Fruit fly (Drosophila melanogaster) whole organism, embryonic: ENCODE measurements around the gene CG13297.

Experiments used
- Adf1 ChIP-seq: fragments of 200-800 bp; sonication (Bioruptor generic); IDR thresholded peaks from 2 replicates; pipeline ENCODE4 v1.3.6; 2022; ENCODE audit warnings: missing biosample characterization, missing genetic modification characterization
- CG10565 ChIP-seq: fragments of 200-800 bp; sonication (Bioruptor generic); optimal IDR thresholded peaks from 3 replicates; lab custom pipeline; 2016; ENCODE audit warnings: missing biosample characterization, mild to moderate bottlenecking, missing genetic modification characterization
- CG12071 ChIP-seq: fragments of 200-800 bp; sonication (Bioruptor generic); optimal IDR thresholded peaks from 3 replicates; lab custom pipeline; 2018; ENCODE audit warnings: missing biosample characterization, mild to moderate bottlenecking, missing genetic modification characterization
- CG14441 ChIP-seq: fragments of 200-800 bp; sonication (Bioruptor generic); IDR thresholded peaks from 2 replicates; pipeline ENCODE4 v1.3.6; 2022; ENCODE audit warnings: missing biosample characterization, missing genetic modification characterization
- CG15073 ChIP-seq: fragments of 200-800 bp; sonication (Bioruptor generic); optimal IDR thresholded peaks from 2 replicates; lab custom pipeline; 2016; ENCODE audit warnings: missing biosample characterization, missing genetic modification characterization
- CG1647 ChIP-seq: fragments of 200-800 bp; sonication (Bioruptor generic); optimal IDR thresholded peaks from 3 replicates; lab custom pipeline; 2016; ENCODE audit warnings: missing biosample characterization, missing genetic modification characterization
- CG17385 ChIP-seq: fragments of 200-800 bp; sonication (Bioruptor generic); optimal IDR thresholded peaks from 3 replicates; lab custom pipeline; 2018; ENCODE audit warnings: missing biosample characterization, mild to moderate bottlenecking, missing genetic modification characterization
- CG17568 ChIP-seq: fragments of 200-800 bp; sonication (Bioruptor generic); optimal IDR thresholded peaks from 2 replicates; lab custom pipeline; 2018; ENCODE audit warnings: missing biosample characterization, mild to moderate bottlenecking, missing genetic modification characterization, moderate library complexity
- CG17612 ChIP-seq: fragments of 200-800 bp; sonication (Bioruptor generic); IDR thresholded peaks from 2 replicates; pipeline ENCODE4 v1.3.6; 2022; ENCODE audit warnings: missing biosample characterization, missing genetic modification characterization
- CG18011 ChIP-seq: fragments of 200-800 bp; sonication (Bioruptor generic); optimal IDR thresholded peaks from 2 replicates; lab custom pipeline; 2017; ENCODE audit warnings: missing biosample characterization, missing genetic modification characterization, mild to moderate bottlenecking, moderate library complexity, missing genotype
- CG18764 ChIP-seq: fragments of 200-800 bp; sonication (Bioruptor generic); optimal IDR thresholded peaks from 3 replicates; lab custom pipeline; 2016; ENCODE audit warnings: missing biosample characterization, missing genetic modification characterization
- CG30403 ChIP-seq: fragments of 200-800 bp; sonication (Bioruptor generic); optimal IDR thresholded peaks from 3 replicates; lab custom pipeline; 2016; ENCODE audit warnings: missing biosample characterization, missing genetic modification characterization
- CG32772 ChIP-seq: fragments of 200-800 bp; sonication (Bioruptor generic); IDR thresholded peaks from 2 replicates; pipeline ENCODE4 v1.3.6; 2022; ENCODE audit warnings: missing biosample characterization, missing genetic modification characterization
- CG33213 ChIP-seq: fragments of 200-800 bp; sonication (Bioruptor generic); optimal IDR thresholded peaks from 3 replicates; lab custom pipeline; 2016; ENCODE audit warnings: missing biosample characterization, missing genetic modification characterization
- CG4617 ChIP-seq: fragments of 200-800 bp; sonication (Bioruptor generic); optimal IDR thresholded peaks from 3 replicates; lab custom pipeline; 2016; ENCODE audit warnings: missing biosample characterization, missing genetic modification characterization, borderline replicate concordance
- CG6689 ChIP-seq: fragments of 200-800 bp; sonication (Bioruptor generic); IDR thresholded peaks from 2 replicates; pipeline ENCODE4 v1.3.6; 2022; ENCODE audit warnings: missing biosample characterization, missing genetic modification characterization
- CG7556 ChIP-seq: fragments of 200-800 bp; sonication (Bioruptor generic); optimal IDR thresholded peaks from 2 replicates; lab custom pipeline; 2017; ENCODE audit warnings: missing biosample characterization, mild to moderate bottlenecking, missing genetic modification characterization
- CG7839 ChIP-seq: fragments of 200-800 bp; sonication (Bioruptor generic); optimal IDR thresholded peaks from 3 replicates; lab custom pipeline; 2018; ENCODE audit warnings: missing biosample characterization, mild to moderate bottlenecking, missing genetic modification characterization, moderate library complexity
- CG8089 ChIP-seq: fragments of 200-800 bp; sonication (Bioruptor generic); optimal IDR thresholded peaks from 3 replicates; lab custom pipeline; 2016; ENCODE audit warnings: missing biosample characterization, missing genetic modification characterization
- CG8359 ChIP-seq: fragments of 200-800 bp; sonication (Bioruptor generic); optimal IDR thresholded peaks from 2 replicates; lab custom pipeline; 2017; ENCODE audit warnings: missing biosample characterization, mild to moderate bottlenecking, missing genetic modification characterization, borderline replicate concordance
- CG9797 ChIP-seq: fragments of 200-800 bp; sonication (Bioruptor generic); optimal IDR thresholded peaks from 3 replicates; lab custom pipeline; 2018; ENCODE audit warnings: missing biosample characterization, mild to moderate bottlenecking, missing genetic modification characterization
- CoRest ChIP-seq: fragments of 200-800 bp; sonication (Bioruptor generic); optimal IDR thresholded peaks from 3 replicates; lab custom pipeline; 2018; ENCODE audit warnings: missing biosample characterization, mild to moderate bottlenecking, missing genetic modification characterization, moderate library complexity
- D19B ChIP-seq: fragments of 200-800 bp; sonication (Bioruptor generic); optimal IDR thresholded peaks from 2 replicates; lab custom pipeline; 2017; ENCODE audit warnings: missing biosample characterization, mild to moderate bottlenecking, missing genetic modification characterization
- Dll ChIP-seq: fragments of 200-800 bp; sonication (Bioruptor generic); IDR thresholded peaks from 4 replicates; pipeline ENCODE4 v1.3.6; 2022; ENCODE audit warnings: missing biosample characterization, missing genetic modification characterization; ENCODE audit not compliant: partially characterized antibody
- Elba2 ChIP-seq: fragments of 200-800 bp; sonication (Bioruptor generic); optimal IDR thresholded peaks from 3 replicates; lab custom pipeline; 2016; ENCODE audit warnings: missing biosample characterization, missing genetic modification characterization
- Ets65A ChIP-seq: fragments of 200-800 bp; sonication (Bioruptor generic); peaks from one replicate; lab custom pipeline; 2016; ENCODE audit warnings: missing biosample characterization, missing genetic modification characterization
- HLHmδ ChIP-seq: fragments of 200-800 bp; sonication (Bioruptor generic); optimal IDR thresholded peaks from 2 replicates; lab custom pipeline; 2018; ENCODE audit warnings: missing biosample characterization, mild to moderate bottlenecking, missing genetic modification characterization, moderate library complexity
- Hr51 ChIP-seq, 2 experiments: fragments of 200-800 bp; sonication (Bioruptor generic); optimal IDR thresholded peaks; 2 replicates in 1 of 2; 3 replicates in 1 of 2; lab custom pipeline; 2016 to 2018; ENCODE audit warnings: missing biosample characterization in 2 of 2, missing genetic modification characterization in 2 of 2, mild to moderate bottlenecking in 1 of 2, moderate library complexity in 1 of 2
- Jarid2 ChIP-seq: fragments of 200-800 bp; sonication (Bioruptor generic); optimal IDR thresholded peaks from 3 replicates; lab custom pipeline; 2017; ENCODE audit warnings: mild to moderate bottlenecking, missing biosample characterization, missing genetic modification reagents, missing genetic modification characterization
- MTF-1 ChIP-seq: fragments of 200-800 bp; sonication (Bioruptor generic); optimal IDR thresholded peaks from 2 replicates; lab custom pipeline; 2018; ENCODE audit warnings: missing biosample characterization, mild to moderate bottlenecking, missing genetic modification characterization, borderline replicate concordance
- Myb ChIP-seq: fragments of 200-800 bp; sonication (Bioruptor generic); optimal IDR thresholded peaks from 2 replicates; lab custom pipeline; 2016; ENCODE audit warnings: missing biosample characterization, missing genetic modification characterization
- NfI ChIP-seq: fragments of 200-800 bp; sonication (Bioruptor generic); optimal IDR thresholded peaks from 3 replicates; lab custom pipeline; 2018; ENCODE audit warnings: missing biosample characterization, mild to moderate bottlenecking, missing genetic modification characterization, moderate library complexity
- Scr ChIP-seq: fragments of 200-800 bp; sonication (Bioruptor generic); IDR thresholded peaks from 2 replicates; pipeline ENCODE4 v1.3.6; 2022; ENCODE audit warnings: missing biosample characterization, missing genetic modification characterization; ENCODE audit not compliant: partially characterized antibody
- ase ChIP-seq: fragments of 200-800 bp; sonication (Bioruptor generic); IDR thresholded peaks from 3 replicates; pipeline ENCODE4 v1.3.6; 2022; ENCODE audit warnings: missing biosample characterization, missing genetic modification characterization
- ash1 ChIP-seq: fragments of 200-800 bp; sonication (Bioruptor generic); optimal IDR thresholded peaks from 2 replicates; lab custom pipeline; 2018; ENCODE audit warnings: missing biosample characterization, mild to moderate bottlenecking, missing genetic modification characterization
- bab2 ChIP-seq: fragments of 200-800 bp; sonication (Bioruptor generic); optimal IDR thresholded peaks from 2 replicates; lab custom pipeline; 2016; ENCODE audit warnings: missing biosample characterization, missing genetic modification characterization
- cas ChIP-seq: fragments of 200-800 bp; sonication (Bioruptor generic); IDR thresholded peaks from 2 replicates; pipeline ENCODE4 v1.3.6; 2022; ENCODE audit warnings: missing biosample characterization, missing genetic modification characterization
- chn ChIP-seq: fragments of 200-800 bp; sonication (Bioruptor generic); optimal IDR thresholded peaks from 2 replicates; lab custom pipeline; 2016; ENCODE audit warnings: missing biosample characterization, missing genetic modification characterization
- gcm2 ChIP-seq: fragments of 200-800 bp; sonication (Bioruptor generic); optimal IDR thresholded peaks from 2 replicates; lab custom pipeline; 2016; ENCODE audit warnings: missing biosample characterization, missing genetic modification characterization
- hth ChIP-seq: fragments of >200 bp; optimal IDR thresholded peaks from 2 replicates; lab custom pipeline; 2017; ENCODE audit warnings: inconsistent platforms
- kay ChIP-seq: fragments of 200-800 bp; sonication (Bioruptor generic); optimal IDR thresholded peaks from 2 replicates; lab custom pipeline; 2016; ENCODE audit warnings: missing biosample characterization, missing genetic modification characterization
- lmd ChIP-seq: fragments of 200-800 bp; sonication (Bioruptor generic); IDR thresholded peaks from 2 replicates; pipeline ENCODE4 v1.3.6; 2022; ENCODE audit warnings: missing biosample characterization, missing genetic modification characterization
- pb ChIP-seq: fragments of 200-800 bp; sonication (Bioruptor generic); optimal IDR thresholded peaks from 3 replicates; lab custom pipeline; 2016; ENCODE audit warnings: missing biosample characterization, missing genetic modification characterization
- pum ChIP-seq: fragments of 200-800 bp; sonication (Bioruptor generic); optimal IDR thresholded peaks from 2 replicates; lab custom pipeline; 2016; ENCODE audit warnings: missing biosample characterization, missing genetic modification characterization
- scrt ChIP-seq: fragments of 200-800 bp; sonication (Bioruptor generic); optimal IDR thresholded peaks from 2 replicates; lab custom pipeline; 2018; ENCODE audit warnings: missing biosample characterization, mild to moderate bottlenecking, missing genetic modification characterization, moderate library complexity
- sqz ChIP-seq: fragments of 200-800 bp; sonication (Bioruptor generic); optimal IDR thresholded peaks from 3 replicates; lab custom pipeline; 2018; ENCODE audit warnings: missing biosample characterization, mild to moderate bottlenecking, missing genetic modification characterization
- toy ChIP-seq: fragments of 200-800 bp; sonication (Bioruptor generic); IDR thresholded peaks from 2 replicates; pipeline ENCODE4 v1.3.6; 2022; ENCODE audit warnings: missing biosample characterization, missing genetic modification characterization
- twi ChIP-seq: fragments of 200-800 bp; optimal IDR thresholded peaks from 2 replicates; lab custom pipeline; 2019; ENCODE audit warnings: missing biosample characterization, mild to moderate bottlenecking, missing genetic modification characterization, moderate library complexity
- vvl ChIP-seq: fragments of 200-800 bp; sonication (Bioruptor generic); IDR thresholded peaks from 2 replicates; pipeline ENCODE4 v1.3.6; 2022; ENCODE audit warnings: missing biosample characterization, missing genetic modification characterization
- wek ChIP-seq: fragments of 200-800 bp; sonication (Bioruptor generic); optimal IDR thresholded peaks from 3 replicates; lab custom pipeline; 2018; ENCODE audit warnings: missing biosample characterization, mild to moderate bottlenecking, missing genetic modification characterization, moderate library complexity
- yki ChIP-seq: fragments of >200 bp; optimal IDR thresholded peaks from 3 replicates; lab custom pipeline; 2018

Gene CG13297

DNA sequence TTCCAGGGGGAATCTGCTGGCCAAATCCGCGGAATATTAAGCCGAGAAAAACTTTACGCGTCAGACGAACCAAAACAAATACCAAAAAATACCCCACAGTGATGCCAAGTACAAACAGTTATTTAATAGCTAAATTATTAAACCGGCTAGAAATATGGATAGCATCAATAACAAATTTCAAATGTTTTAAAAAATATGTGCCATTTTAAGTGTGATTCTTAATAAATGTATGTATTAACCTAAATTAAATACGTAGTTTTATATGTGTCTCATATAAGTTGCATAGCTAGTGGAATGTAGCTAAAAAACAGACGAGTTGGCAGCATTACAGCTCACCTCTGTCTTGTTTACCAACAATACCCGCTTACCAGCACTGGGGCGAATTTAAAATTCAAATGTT, 24.6 kb upstream of the CG13297 start, which contains the start of gene CG10274 (continued):
- peak; percentile 61 for TF ChIP-seq CG14441 (GFP tag; lab: Robert Waterston, UW)
- TF ChIP-seq toy = no peak
- peak; percentile 24 for TF ChIP-seq CG9797 (GFP tag; lab: Kevin White, UChicago)
- no peak for TF ChIP-seq wek
- TF ChIP-seq Dll (GFP tag; lab: Robert Waterston, UW) = no peak
- TF ChIP-seq CG18764 (GFP tag; lab: Kevin White, UChicago) = peak; percentile 72
- TF ChIP-seq CG33213 (GFP tag; lab: Kevin White, UChicago) = peak; percentile 62
- peak; percentile 52; the same call in 1 of the 2 replicates for TF ChIP-seq CG32772
- TF ChIP-seq lmd (GFP tag; lab: Robert Waterston, UW) = peak; percentile 80
- TF ChIP-seq CG1647 (GFP tag; lab: Kevin White, UChicago) = peak; percentile 67
- TF ChIP-seq CG17385 (GFP tag; lab: Kevin White, UChicago) = no peak
- TF ChIP-seq CG30403 = peak; percentile 90
- peak; percentile 70 for TF ChIP-seq twi (tag; lab: Kevin White, UChicago)
- TF ChIP-seq D19B (GFP tag; lab: Kevin White, UChicago) = no peak
- peak; percentile 34; the same call in 1 of the 2 replicates for TF ChIP-seq CG6689 (GFP tag; lab: Robert Waterston, UW)
- no peak for TF ChIP-seq yki
- 0 out of 3 replicates have a peak, but pooled peaks have one; percentile 13 for TF ChIP-seq ase
- peak; percentile 54 for TF ChIP-seq gcm2 (GFP tag; lab: Kevin White, UChicago)
- TF ChIP-seq CG12071 (GFP tag; lab: Kevin White, UChicago) = no peak
- peak; percentile 57 for TF ChIP-seq CG7556 (GFP tag; lab: Kevin White, UChicago)
- no peak for TF ChIP-seq MTF-1 (GFP tag; lab: Kevin White, UChicago)
- TF ChIP-seq pum (GFP tag; lab: Kevin White, UChicago) = peak; percentile 63
- no peak for TF ChIP-seq Scr (GFP tag; lab: Robert Waterston, UW)
- peak; percentile 81 for TF ChIP-seq NfI (GFP tag; lab: Kevin White, UChicago)
- TF ChIP-seq Adf1 (GFP tag; lab: Robert Waterston, UW) = no peak; the same call in 1 of the 2 replicates
- peak in 1 of 2 experiments; percentile 50 for TF ChIP-seq Hr51 (GFP tag; optimal IDR thresholded peaks at IDR 0.05; lab: Kevin White, UChicago)
- TF ChIP-seq CG18011 (GFP tag; lab: Kevin White, UChicago) = peak; percentile 59
- no peak for TF ChIP-seq sqz (GFP tag; lab: Kevin White, UChicago)
- no peak for TF ChIP-seq HLHmδ
- peak; percentile 67 for TF ChIP-seq kay (GFP tag; lab: Kevin White, UChicago)
- peak; percentile 36 for TF ChIP-seq CG8089 (GFP tag; lab: Kevin White, UChicago)
- peak; percentile 72 for TF ChIP-seq Myb (GFP tag; lab: Kevin White, UChicago)
- TF ChIP-seq bab2 (GFP tag; lab: Kevin White, UChicago) = peak; percentile 67
- TF ChIP-seq Ets65A (GFP tag; lab: Kevin White, UChicago) = peak; percentile 98
- TF ChIP-seq ash1 (GFP tag; lab: Kevin White, UChicago) = no peak
- no peak for TF ChIP-seq CG15073 (GFP tag; lab: Kevin White, UChicago)
- no peak for TF ChIP-seq scrt (GFP tag; lab: Kevin White, UChicago)
- no peak for TF ChIP-seq CG7839 (tag; lab: Kevin White, UChicago)
- peak; percentile 90 for TF ChIP-seq CoRest (tag; lab: Kevin White, UChicago)
- no peak for TF ChIP-seq Jarid2 (GFP tag; lab: Kevin White, UChicago)
- peak; percentile 33 for TF ChIP-seq CG10565
- TF ChIP-seq CG8359 = no peak
- no peak for TF ChIP-seq cas (GFP tag; lab: Robert Waterston, UW)
- TF ChIP-seq CG17568 (GFP tag; lab: Kevin White, UChicago) = no peak
- TF ChIP-seq Elba2 (GFP tag; lab: Kevin White, UChicago) = peak; percentile 50
- peak; percentile 70 for TF ChIP-seq vvl (GFP tag; lab: Robert Waterston, UW)
- TF ChIP-seq hth (lab: Kevin White, UChicago) = no peak
- peak; percentile 84 for TF ChIP-seq CG4617 (GFP tag; lab: Kevin White, UChicago)
- no peak for TF ChIP-seq CG17612 (GFP tag; lab: Robert Waterston, UW)
- TF ChIP-seq pb (GFP tag; lab: Kevin White, UChicago) = no peak
- peak; percentile 72 for TF ChIP-seq chn (GFP tag; lab: Kevin White, UChicago)
